Fruit fly (Drosophila melanogaster): ENCODE data around the gene Gr64f.

Gene Gr64f

dm6 chr3L:4049082-4049481 is 13.5 kb downstream of the Gr64f start:
- TF ChIP-seq CG8159 (tag; optimal IDR thresholded peaks at IDR 0.05) (no peak), rn (GFP tag; IDR thresholded peaks at IDR 0.05) (no peak), CG17806 (tag; optimal IDR thresholded peaks at IDR 0.05) (no peak), fd96Ca (GFP tag; IDR thresholded peaks at IDR 0.05) (no peak), CG10348 (GFP tag; IDR thresholded peaks at IDR 0.05) (no peak), gl (tag; optimal IDR thresholded peaks at IDR 0.05) (no peak), CG8301 (tag; optimal IDR thresholded peaks at IDR 0.05) (no peak)

- no peak for TF ChIP-seq gl (tag; optimal IDR thresholded peaks at IDR 0.05)
- TF ChIP-seq fd96Ca (GFP tag; IDR thresholded peaks at IDR 0.05), result 0 out of 3 replicates have a peak, but pooled peaks have one; percentile 38
Observed at dm6 chr3L:4055438-4055962, 19.9 kb downstream of the Gr64f start.

dm6 chr3L:4056812-4057211 is 21.2 kb downstream of the Gr64f start:
- TF ChIP-seq CG4496 (GFP tag; IDR thresholded peaks at IDR 0.05), result peak; percentile 24; the same call in 1 of the 3 replicates
- no peak for TF ChIP-seq CG15710 (tag; optimal IDR thresholded peaks at IDR 0.05)
- peak; percentile 35 for TF ChIP-seq Ets98B (GFP tag; IDR thresholded peaks at IDR 0.05)
- TF ChIP-seq fd96Ca (GFP tag; IDR thresholded peaks at IDR 0.05), result peak; percentile 52; the same call in 1 of the 3 replicates
- TF ChIP-seq rn (GFP tag; IDR thresholded peaks at IDR 0.05), result no peak

dm6 chr3L:4059293-4059820 is 23.8 kb downstream of the Gr64f start, which contains the start of gene Ugt305A1:
Gene Ugt305A1, plus strand, starts transcription at chr3L:4059770.
- TF ChIP-seq Snoo (tag; optimal IDR thresholded peaks at IDR 0.05) (no peak), Ets98B (GFP tag; IDR thresholded peaks at IDR 0.05) (no peak), CG12605 (GFP tag; IDR thresholded peaks at IDR 0.05) (no peak), Pif1A (GFP tag; optimal IDR thresholded peaks at IDR 0.05) (no peak), CG32121 (GFP tag; IDR thresholded peaks at IDR 0.05) (no peak), EcR (GFP tag; optimal IDR thresholded peaks at IDR 0.05) (no peak), CG8159 (tag; optimal IDR thresholded peaks at IDR 0.05) (no peak), fd96Ca (GFP tag; IDR thresholded peaks at IDR 0.05) (no peak), Pif1B (GFP tag; optimal IDR thresholded peaks at IDR 0.05) (no peak), rn (GFP tag; IDR thresholded peaks at IDR 0.05) (no peak), CG9948 (tag; optimal IDR thresholded peaks at IDR 0.05) (no peak)

dm6 chr3L:4061921-4062474 is 26.4 kb downstream of the Gr64f start, which contains the start of gene dib:
Gene dib, plus strand, starts transcription at chr3L:4062292.
- no peak for TF ChIP-seq Pif1B (GFP tag; optimal IDR thresholded peaks at IDR 0.05)
- TF ChIP-seq gl (tag; optimal IDR thresholded peaks at IDR 0.05), result no peak
- TF ChIP-seq CG9948 (tag; optimal IDR thresholded peaks at IDR 0.05), result no peak
- TF ChIP-seq CG15710 (tag; optimal IDR thresholded peaks at IDR 0.05), result no peak
- TF ChIP-seq CG32121 (GFP tag; IDR thresholded peaks at IDR 0.05), result no peak
- TF ChIP-seq D1 (tag; optimal IDR thresholded peaks at IDR 0.05), result no peak
- no peak for TF ChIP-seq EcR (GFP tag; optimal IDR thresholded peaks at IDR 0.05)
- TF ChIP-seq CG17806 (tag; optimal IDR thresholded peaks at IDR 0.05), result no peak
- no peak for TF ChIP-seq CG12605 (GFP tag; IDR thresholded peaks at IDR 0.05)
- no peak for TF ChIP-seq CG8159 (tag; optimal IDR thresholded peaks at IDR 0.05)
- TF ChIP-seq CG34367 (tag; optimal IDR thresholded peaks at IDR 0.05), result no peak
- no peak for TF ChIP-seq Ets98B (GFP tag; IDR thresholded peaks at IDR 0.05)
- no peak for TF ChIP-seq CG10348 (GFP tag; IDR thresholded peaks at IDR 0.05)

- TF ChIP-seq D1 (tag; optimal IDR thresholded peaks at IDR 0.05) (no peak), gl (tag; optimal IDR thresholded peaks at IDR 0.05) (no peak), Ets98B (GFP tag; IDR thresholded peaks at IDR 0.05) (peak; percentile 42), CG10348 (GFP tag; IDR thresholded peaks at IDR 0.05) (no peak), Pif1A (GFP tag; optimal IDR thresholded peaks at IDR 0.05) (no peak), fd96Ca (GFP tag; IDR thresholded peaks at IDR 0.05) (peak; percentile 56; the same call in 2 of the 3 replicates), Snoo (tag; optimal IDR thresholded peaks at IDR 0.05) (no peak), CG13204 (GFP tag; optimal IDR thresholded peaks at IDR 0.05) (no peak), CG9948 (tag; optimal IDR thresholded peaks at IDR 0.05) (no peak), rn (GFP tag; IDR thresholded peaks at IDR 0.05) (no peak), CG15710 (tag; optimal IDR thresholded peaks at IDR 0.05) (no peak), Pif1B (GFP tag; optimal IDR thresholded peaks at IDR 0.05) (no peak), CG8301 (tag; optimal IDR thresholded peaks at IDR 0.05) (no peak), CG12605 (GFP tag; IDR thresholded peaks at IDR 0.05) (peak; percentile 62), EcR (GFP tag; optimal IDR thresholded peaks at IDR 0.05) (no peak), CG8159 (tag; optimal IDR thresholded peaks at IDR 0.05) (no peak), CG4496 (GFP tag; IDR thresholded peaks at IDR 0.05) (peak; percentile 43; the same call in 1 of the 3 replicates), CG32121 (GFP tag; IDR thresholded peaks at IDR 0.05) (peak; percentile 64), CG14655 (GFP tag; optimal IDR thresholded peaks at IDR 0.05) (no peak), CG17806 (tag; optimal IDR thresholded peaks at IDR 0.05) (no peak), CG34367 (tag; optimal IDR thresholded peaks at IDR 0.05) (no peak)
Observed at dm6 chr3L:4068368-4068767, 32.8 kb downstream of the Gr64f start.

dm6 chr3L:4069069-4069468 is 33.5 kb downstream of the Gr64f start, which contains the start of gene CG32259:
Gene CG32259, plus strand, starts transcription at chr3L:4069369.
- TF ChIP-seq D1 (tag; optimal IDR thresholded peaks at IDR 0.05), result no peak
- no peak for TF ChIP-seq fd96Ca (GFP tag; IDR thresholded peaks at IDR 0.05)
- TF ChIP-seq CG4496 (GFP tag; IDR thresholded peaks at IDR 0.05), result no peak
- no peak for TF ChIP-seq CG9948 (tag; optimal IDR thresholded peaks at IDR 0.05)
- no peak for TF ChIP-seq CG14655 (GFP tag; optimal IDR thresholded peaks at IDR 0.05)
- no peak for TF ChIP-seq Pif1A (GFP tag; optimal IDR thresholded peaks at IDR 0.05)
- no peak for TF ChIP-seq rn (GFP tag; IDR thresholded peaks at IDR 0.05)
- no peak for TF ChIP-seq Ets98B (GFP tag; IDR thresholded peaks at IDR 0.05)
- no peak for TF ChIP-seq gl (tag; optimal IDR thresholded peaks at IDR 0.05)
- TF ChIP-seq CG8159 (tag; optimal IDR thresholded peaks at IDR 0.05), result no peak
